Worm (Caenorhabditis elegans) whole organism, L1 larva: ENCODE results near the gene F13B6.1.

ENCODE experiments used
- aha-1 ChIP-seq: fragments of 150-350 bp; optimal IDR thresholded peaks from 2 replicates; lab custom pipeline; 2014; ENCODE audit warnings: missing biosample characterization, missing genetic modification characterization
- ceh-88 ChIP-seq: fragments of 200-800 bp; sonication (Bioruptor generic); IDR thresholded peaks from 2 replicates; pipeline ENCODE4 v1.3.6; 2022; ENCODE audit warnings: missing genetic modification characterization, missing compliant biosample characterization
- ces-1 ChIP-seq: fragments of 150-350 bp; optimal IDR thresholded peaks from 2 replicates; lab custom pipeline; 2014; ENCODE audit warnings: missing biosample characterization, missing genetic modification reagents, missing genetic modification characterization
- lir-3 ChIP-seq: sonication (generic microtip); optimal IDR thresholded peaks from 2 replicates; lab custom pipeline; 2016; ENCODE audit warnings: mild to moderate bottlenecking, missing genetic modification characterization, moderate library complexity, missing compliant biosample characterization; ENCODE audit not compliant: poor library complexity
- nhr-12 ChIP-seq: sonication (generic microtip); optimal IDR thresholded peaks from 2 replicates; lab custom pipeline; 2017; ENCODE audit warnings: missing biosample characterization, missing genetic modification characterization

DNA sequence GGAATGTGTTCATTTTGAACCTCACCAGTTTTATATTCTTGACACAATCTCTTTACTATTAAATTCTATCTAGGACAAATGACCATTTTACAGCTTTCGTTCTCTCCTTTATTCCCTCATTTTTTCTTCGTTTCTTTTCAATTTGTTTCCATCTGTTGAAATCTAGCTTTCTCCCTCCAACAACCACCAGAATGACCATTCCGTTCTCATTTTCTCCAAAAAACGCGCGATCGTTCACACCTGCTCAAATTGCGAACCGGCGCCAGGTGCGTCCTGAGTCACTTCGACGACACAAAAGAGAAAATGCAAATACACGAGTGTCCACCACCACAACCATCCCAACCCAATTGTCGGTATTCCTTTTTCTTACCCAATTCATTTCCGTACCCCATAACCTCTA lies at the start of gene F13B6.1:
- TF ChIP-seq ceh-88 (GFP tag; lab: Robert Waterston, UW) (no peak), nhr-12 (tag; lab: Kevin White, UChicago) (no peak), aha-1 (tag; lab: Kevin White, UChicago) (no peak), ces-1 (no peak), lir-3 (tag; lab: Kevin White, UChicago) (no peak)
